Worm (Caenorhabditis elegans) whole organism, L3 larva: ENCODE measurements around the gene npp-25.

ENCODE experiments used
- ceh-16 ChIP-seq: sonication (generic microtip); optimal IDR thresholded peaks from 2 replicates; lab custom pipeline; 2017; ENCODE audit warnings: missing biosample characterization, missing genetic modification characterization
- ceh-82 ChIP-seq: fragments of 150-350 bp; optimal IDR thresholded peaks from 2 replicates; lab custom pipeline; 2014; ENCODE audit warnings: missing biosample characterization, missing genetic modification characterization
- egl-5 ChIP-seq: fragments of 150-350 bp; optimal IDR thresholded peaks from 2 replicates; lab custom pipeline; 2017; ENCODE audit warnings: missing biosample characterization, missing genetic modification reagents, missing genetic modification characterization, inconsistent platforms
- elt-1 ChIP-seq: fragments of 150-350 bp; optimal IDR thresholded peaks from 2 replicates; lab custom pipeline; 2014; ENCODE audit warnings: missing biosample characterization, missing genetic modification characterization
- fos-1 ChIP-seq: fragments of 150-350 bp; optimal IDR thresholded peaks from 2 replicates; lab custom pipeline; 2014; ENCODE audit warnings: missing biosample characterization, missing genetic modification characterization
- lin-39 ChIP-seq: fragments of 150-350 bp; optimal IDR thresholded peaks from 2 replicates; lab custom pipeline; 2018; ENCODE audit warnings: missing biosample characterization, missing genetic modification reagents, missing genetic modification characterization
- nhr-237 ChIP-seq: fragments of 150-350 bp; optimal IDR thresholded peaks from 2 replicates; lab custom pipeline; 2014; ENCODE audit warnings: missing biosample characterization, missing genetic modification characterization
- nhr-76 ChIP-seq: fragments of 150-350 bp; sonication (generic microtip); optimal IDR thresholded peaks from 5 replicates; lab custom pipeline; 2014; ENCODE audit warnings: missing biosample characterization, missing genetic modification characterization

- no peak for TF ChIP-seq lin-39
- no peak for TF ChIP-seq fos-1 (tag; lab: Kevin White, UChicago)
- TF ChIP-seq ceh-82 (tag; lab: Kevin White, UChicago): no peak
- no peak for TF ChIP-seq nhr-237 (tag; lab: Kevin White, UChicago)
- no peak for TF ChIP-seq ceh-16 (tag; lab: Kevin White, UChicago)
- TF ChIP-seq egl-5 (tag; lab: Kevin White, UChicago): no peak
- TF ChIP-seq nhr-76 (tag; lab: Kevin White, UChicago): no peak
- no peak for TF ChIP-seq elt-1 (tag; lab: Kevin White, UChicago)
These were observed 48.1 kb downstream of the npp-25 start, which contains the start of the genes cec-7 and enu-3.5 for ce11 chrIII:12877527-12878234.
